Worm (Caenorhabditis elegans): ENCODE measurements around the gene srg-23.

The srg-23 gene

ce11 chrII:3066401-3066800, 29.6 kb downstream of the srg-23 start:
- no peak for TF ChIP-seq aly-2 (tag; optimal IDR thresholded peaks at IDR 0.05)
- TF ChIP-seq crh-2 (tag; optimal IDR thresholded peaks at IDR 0.05): no peak
- TF ChIP-seq R02D3.7 (tag; optimal IDR thresholded peaks at IDR 0.05): no peak
- no peak for TF ChIP-seq nhr-23 (tag; optimal IDR thresholded peaks at IDR 0.05)
- no peak for TF ChIP-seq mdl-1 (tag; optimal IDR thresholded peaks at IDR 0.05)
- TF ChIP-seq sem-4 (tag; optimal IDR thresholded peaks at IDR 0.05): no peak
- TF ChIP-seq nhr-6 (tag; optimal IDR thresholded peaks at IDR 0.05): no peak
- no peak for TF ChIP-seq nhr-237 (tag; optimal IDR thresholded peaks at IDR 0.05)
- TF ChIP-seq sma-9 (GFP tag; optimal IDR thresholded peaks at IDR 0.05): no peak
- no peak for TF ChIP-seq sma-9 (tag; optimal IDR thresholded peaks at IDR 0.05)
- no peak for TF ChIP-seq ztf-11 (tag; optimal IDR thresholded peaks at IDR 0.05)
- TF ChIP-seq fos-1 (tag; optimal IDR thresholded peaks at IDR 0.05): no peak

DNA sequence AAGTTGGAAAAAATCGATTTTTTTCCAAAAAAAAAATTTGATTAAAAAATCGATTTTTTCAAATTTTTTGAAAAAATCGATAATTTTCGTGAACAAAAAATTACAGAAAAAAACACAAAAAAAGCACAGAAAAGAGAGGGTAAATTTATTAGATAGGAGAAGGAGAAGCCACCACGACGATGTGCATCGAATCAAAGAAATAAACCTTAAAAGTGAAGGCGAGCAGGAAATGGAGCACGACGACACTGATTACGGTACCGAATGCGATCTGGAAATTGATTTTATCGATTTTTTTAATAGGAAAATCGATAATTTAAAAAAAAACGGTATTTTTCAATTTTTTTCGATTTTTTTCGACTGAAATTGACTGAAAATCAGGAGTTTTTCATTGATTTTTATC, 30.9 kb downstream of the srg-23 start:
- TF ChIP-seq ceh-16 (tag; optimal IDR thresholded peaks at IDR 0.05) (no peak), fos-1 (tag; optimal IDR thresholded peaks at IDR 0.05) (no peak), skn-1 (tag; optimal IDR thresholded peaks at IDR 0.05) (no peak), ztf-11 (tag; optimal IDR thresholded peaks at IDR 0.05) (no peak), nhr-23 (tag; optimal IDR thresholded peaks at IDR 0.05) (no peak), nhr-21 (tag; optimal IDR thresholded peaks at IDR 0.05) (no peak), ama-1 (optimal IDR thresholded peaks at IDR 0.05) (no peak), ztf-4 (tag; optimal IDR thresholded peaks at IDR 0.05) (no peak), Y55F3AM.14 (GFP tag; optimal IDR thresholded peaks at IDR 0.05) (no peak), F13H6.1 (tag; optimal IDR thresholded peaks at IDR 0.05) (no peak), snpc-4 (tag; optimal IDR thresholded peaks at IDR 0.05) (no peak), peb-1 (tag; optimal IDR thresholded peaks at IDR 0.05) (no peak), nhr-6 (tag; optimal IDR thresholded peaks at IDR 0.05) (no peak), nhr-12 (tag; optimal IDR thresholded peaks at IDR 0.05) (no peak), unc-55 (GFP tag; optimal IDR thresholded peaks at IDR 0.05) (no peak), egl-27 (tag; optimal IDR thresholded peaks at IDR 0.05) (no peak)

DNA sequence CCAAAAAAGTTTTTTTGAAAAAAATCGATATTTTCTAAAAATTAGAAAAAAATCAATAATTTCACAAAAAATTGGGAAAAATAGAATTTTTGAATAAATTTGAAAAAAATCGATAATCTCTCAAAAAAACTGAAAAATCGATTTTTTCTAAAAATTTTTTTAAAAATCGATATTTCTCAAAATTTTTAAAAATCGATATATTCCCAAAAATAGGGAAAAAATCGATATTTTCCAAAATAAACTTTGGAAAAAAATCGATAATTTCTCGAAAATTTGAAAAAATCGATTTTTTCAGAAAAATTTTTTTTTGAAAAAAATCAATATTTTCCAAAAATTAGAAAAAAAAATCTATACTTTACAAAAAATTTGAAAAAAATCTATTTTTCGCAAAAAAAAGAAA, 31.3 kb downstream of the srg-23 start:
- TF ChIP-seq sem-4 (tag; optimal IDR thresholded peaks at IDR 0.05): no peak
- no peak for TF ChIP-seq nhr-21 (tag; optimal IDR thresholded peaks at IDR 0.05)
- no peak for TF ChIP-seq mdl-1 (tag; optimal IDR thresholded peaks at IDR 0.05)
- no peak for TF ChIP-seq nhr-129 (tag; optimal IDR thresholded peaks at IDR 0.05)
- TF ChIP-seq mbf-1 (tag; optimal IDR thresholded peaks at IDR 0.05): no peak
- TF ChIP-seq nhr-12 (tag; optimal IDR thresholded peaks at IDR 0.05): no peak
- TF ChIP-seq nhr-23 (tag; optimal IDR thresholded peaks at IDR 0.05): no peak
- no peak for TF ChIP-seq ama-1 (optimal IDR thresholded peaks at IDR 0.05)
- no peak for TF ChIP-seq Y55F3AM.14 (GFP tag; optimal IDR thresholded peaks at IDR 0.05)
- TF ChIP-seq peb-1 (tag; optimal IDR thresholded peaks at IDR 0.05): no peak
- TF ChIP-seq nhr-6 (tag; optimal IDR thresholded peaks at IDR 0.05): no peak
- TF ChIP-seq fos-1 (tag; optimal IDR thresholded peaks at IDR 0.05): no peak
- no peak for TF ChIP-seq ceh-82 (tag; optimal IDR thresholded peaks at IDR 0.05)
- TF ChIP-seq nhr-25 (tag; optimal IDR thresholded peaks at IDR 0.05): no peak
- no peak for TF ChIP-seq gmeb-1 (tag; optimal IDR thresholded peaks at IDR 0.05)
- TF ChIP-seq unc-62 (GFP tag; optimal IDR thresholded peaks at IDR 0.05): no peak

DNA sequence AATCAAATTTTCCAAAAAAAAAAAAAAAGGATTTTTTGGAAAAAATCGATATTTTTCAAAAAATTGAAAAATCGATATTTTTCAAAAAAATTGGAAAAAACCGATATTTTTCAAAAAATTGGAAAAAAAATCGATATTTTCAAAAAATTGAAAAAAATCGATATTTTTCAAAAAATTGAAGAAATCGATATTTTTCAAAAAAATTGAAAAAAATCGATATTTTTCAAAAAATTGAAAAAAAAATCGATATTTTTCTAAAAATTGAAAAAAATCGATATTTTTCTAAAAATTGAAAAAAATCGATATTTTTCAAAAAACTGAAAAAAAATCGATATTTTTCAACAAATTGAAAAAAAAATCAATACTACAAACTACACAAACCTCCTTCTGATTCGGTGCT, 32.0 kb downstream of the srg-23 start:
- TF ChIP-seq lin-13 (GFP tag; optimal IDR thresholded peaks at IDR 0.05) (no peak), unc-39 (tag; optimal IDR thresholded peaks at IDR 0.05) (no peak), gmeb-1 (tag; optimal IDR thresholded peaks at IDR 0.05) (no peak), fos-1 (tag; optimal IDR thresholded peaks at IDR 0.05) (no peak), crh-2 (tag; optimal IDR thresholded peaks at IDR 0.05) (no peak), nhr-25 (tag; optimal IDR thresholded peaks at IDR 0.05) (no peak), Y55F3AM.14 (GFP tag; optimal IDR thresholded peaks at IDR 0.05) (no peak), unc-62 (GFP tag; optimal IDR thresholded peaks at IDR 0.05) (no peak), ama-1 (optimal IDR thresholded peaks at IDR 0.05) (no peak), sem-4 (tag; optimal IDR thresholded peaks at IDR 0.05) (no peak), mbf-1 (tag; optimal IDR thresholded peaks at IDR 0.05) (no peak), ztf-1 (GFP tag; conservative IDR thresholded peaks at IDR 0.05) (no peak), lsy-2 (tag; optimal IDR thresholded peaks at IDR 0.05) (no peak), egl-27 (tag; optimal IDR thresholded peaks at IDR 0.05) (no peak), nhr-10 (tag; optimal IDR thresholded peaks at IDR 0.05) (no peak), lin-39 (tag; optimal IDR thresholded peaks at IDR 0.05) (no peak), mdl-1 (tag; optimal IDR thresholded peaks at IDR 0.05) (no peak), nhr-6 (tag; optimal IDR thresholded peaks at IDR 0.05) (no peak)
